Worm (Caenorhabditis elegans) whole organism, L1 larva: ENCODE data around the gene F53B1.2.

Experiments used
- ceh-88 ChIP-seq: fragments of 200-800 bp; sonication (Bioruptor generic); IDR thresholded peaks from 2 replicates; pipeline ENCODE4 v1.3.6; 2022; ENCODE audit warnings: missing genetic modification characterization, missing compliant biosample characterization
- dpl-1 ChIP-seq, 3 experiments: fragments of 150-350 bp in 2 of 3; sonication (generic microtip) in 1 of 3; optimal IDR thresholded peaks; 2 replicates each; lab custom pipeline; 2014 to 2017; ENCODE audit warnings: missing biosample characterization in 3 of 3, missing genetic modification characterization in 3 of 3, missing genetic modification reagents in 3 of 3
- efl-1 ChIP-seq, 4 experiments: fragments of 150-350 bp; optimal IDR thresholded peaks in 3 of 4; peaks in 1 of 4; 1 replicate in 1 of 4; 2 replicates in 3 of 4; lab custom pipeline; 2014; ENCODE audit warnings: missing biosample characterization in 2 of 4, missing genetic modification characterization in 2 of 4, missing genetic modification reagents in 2 of 4
- elt-3 ChIP-seq, 6 experiments: fragments of 150-350 bp in 1 of 6; sonication (generic microtip); optimal IDR thresholded peaks; 2 replicates each; lab custom pipeline; 2017 to 2018; ENCODE audit warnings: missing biosample characterization in 6 of 6, missing genetic modification characterization in 6 of 6, inconsistent platforms in 1 of 6
- fkh-10 ChIP-seq: sonication (generic microtip); optimal IDR thresholded peaks from 2 replicates; lab custom pipeline; 2017; ENCODE audit warnings: missing biosample characterization, missing genetic modification reagents, missing genetic modification characterization
- mdl-1 ChIP-seq, 2 experiments: fragments of 150-350 bp; optimal IDR thresholded peaks; 2 replicates each; lab custom pipeline; 2014 to 2017; ENCODE audit warnings: missing biosample characterization in 2 of 2, missing genetic modification characterization in 2 of 2, inconsistent platforms in 1 of 2
- mep-1 ChIP-seq: fragments of 150-350 bp; optimal IDR thresholded peaks from 2 replicates; lab custom pipeline; 2014; ENCODE audit warnings: missing biosample characterization, missing genetic modification characterization
- skn-1 ChIP-seq: fragments of 150-350 bp; optimal IDR thresholded peaks from 2 replicates; lab custom pipeline; 2014; ENCODE audit warnings: missing biosample characterization, missing genetic modification characterization
- unc-130 ChIP-seq: fragments of 150-350 bp; optimal IDR thresholded peaks from 2 replicates; lab custom pipeline; 2017; ENCODE audit warnings: missing biosample characterization, missing genetic modification characterization, inconsistent platforms

DNA sequence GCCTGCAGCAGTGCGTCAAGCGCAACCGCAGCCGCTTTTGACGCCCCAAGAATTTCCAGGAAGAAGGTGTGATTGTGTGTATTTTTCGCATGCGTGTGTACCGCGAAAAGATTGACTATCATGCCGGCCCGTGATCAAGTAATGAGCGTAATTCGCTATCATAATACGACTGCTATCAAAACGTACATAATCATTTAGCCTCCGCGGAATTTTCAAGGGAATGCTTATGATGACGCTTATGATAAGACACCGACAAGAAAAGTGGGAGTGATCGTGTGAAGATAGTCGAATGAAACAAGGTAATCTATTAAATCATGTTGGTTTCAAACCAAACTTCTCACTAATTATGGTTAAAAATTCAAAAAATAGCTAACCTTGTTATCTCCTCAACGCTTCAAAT, 49.1 kb downstream of the F53B1.2 start:
- TF ChIP-seq fkh-10 (GFP tag; lab: Kevin White, UChicago) (no peak), ceh-88 (GFP tag; lab: Robert Waterston, UW) (no peak), unc-130 (tag; lab: Kevin White, UChicago) (no peak), mep-1 (tag; lab: Kevin White, UChicago) (no peak), dpl-1 (GFP tag; optimal IDR thresholded peaks at IDR 0.05; lab: Kevin White, UChicago) (no peak), elt-3 (tag; optimal IDR thresholded peaks at IDR 0.05; lab: Kevin White, UChicago) (peak in 1 of 6 experiments; percentile 50), efl-1 (optimal IDR thresholded peaks at IDR 0.05; lab: Kevin White, UChicago) (no peak), efl-1 (GFP tag; optimal IDR thresholded peaks at IDR 0.05 in 1 of 2; lab: Kevin White, UChicago) (no peak), mdl-1 (tag; optimal IDR thresholded peaks at IDR 0.05; lab: Kevin White, UChicago) (no peak), skn-1 (tag; lab: Kevin White, UChicago) (no peak)
